Worm (Caenorhabditis elegans): ENCODE measurements around the gene glo-3.

DNA sequence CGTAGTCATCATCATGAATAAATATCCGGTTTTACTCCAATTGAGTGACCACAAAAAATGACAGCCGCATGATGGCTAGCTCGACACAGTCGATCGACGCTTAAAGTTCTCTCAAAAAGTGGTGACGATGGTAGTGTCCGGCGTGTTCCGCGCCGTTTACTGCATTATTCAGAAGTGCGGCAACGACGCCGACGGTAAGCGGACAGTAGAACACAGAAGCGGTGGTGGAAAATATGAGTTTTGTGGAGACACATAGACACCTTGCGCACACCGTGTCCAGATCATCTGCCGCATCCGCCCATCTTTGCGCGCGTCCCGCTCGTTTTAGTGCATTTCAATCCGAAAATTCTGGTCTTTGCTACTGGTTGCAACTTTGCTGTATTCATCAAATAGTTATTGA is 25.7 kb downstream of the glo-3 start, which contains the start of gene F59F5.7:
- TF ChIP-seq fkh-10 (GFP tag; optimal IDR thresholded peaks at IDR 0.05) (no peak), mdl-1 (tag; optimal IDR thresholded peaks at IDR 0.05) (no peak), tbx-2 (tag; optimal IDR thresholded peaks at IDR 0.05) (no peak), sox-4 (tag; optimal IDR thresholded peaks at IDR 0.05) (no peak), ztf-4 (tag; optimal IDR thresholded peaks at IDR 0.05) (no peak), egl-27 (tag; optimal IDR thresholded peaks at IDR 0.05) (no peak), nhr-11 (tag; optimal IDR thresholded peaks at IDR 0.05) (no peak), dpl-1 (GFP tag; optimal IDR thresholded peaks at IDR 0.05) (no peak), fos-1 (tag; optimal IDR thresholded peaks at IDR 0.05) (no peak), aly-2 (tag; optimal IDR thresholded peaks at IDR 0.05) (no peak), mef-2 (tag; optimal IDR thresholded peaks at IDR 0.05) (no peak), lsy-2 (tag; optimal IDR thresholded peaks at IDR 0.05) (no peak)

Measured in whole organism, L1 larva.